Worm (Caenorhabditis elegans) whole organism, young adult: ENCODE data around the gene F46G10.1.
A peak's percentile ranks its signal among the peaks of the same experiment; 100 is the strongest.

Source experiments
- C06A6.2 ChIP-seq: fragments of 200-800 bp; sonication (Bioruptor generic); conservative IDR thresholded peaks from 2 replicates; pipeline ENCODE4 v1.3.6; 2022; ENCODE audit warnings: missing genetic modification characterization, missing compliant biosample characterization
- C17E4.6 ChIP-seq: fragments of 200-800 bp; sonication (Bioruptor generic); IDR thresholded peaks from 2 replicates; pipeline ENCODE4 v1.3.6; 2022; ENCODE audit warnings: missing genetic modification reagents, missing genetic modification characterization, missing compliant biosample characterization
- F33H1.4 ChIP-seq: fragments of 200-800 bp; sonication (Bioruptor generic); IDR thresholded peaks from 2 replicates; pipeline ENCODE4 v1.3.6; 2022; ENCODE audit warnings: missing genetic modification reagents, missing genetic modification characterization, missing compliant biosample characterization
- F37B4.10 ChIP-seq: fragments of 200-800 bp; sonication (Bioruptor generic); IDR thresholded peaks from 2 replicates; pipeline ENCODE4 v1.3.6; 2022; ENCODE audit warnings: missing genetic modification characterization, missing compliant biosample characterization
- F49E8.2 ChIP-seq: sonication (generic microtip); optimal IDR thresholded peaks from 3 replicates; lab custom pipeline; 2017; ENCODE audit warnings: missing genetic modification characterization, mild to moderate bottlenecking, missing compliant biosample characterization, antibody characterized with exemption, moderate library complexity; ENCODE audit not compliant: insufficient read depth
- F52B5.7 ChIP-seq: sonication (generic microtip); optimal IDR thresholded peaks from 2 replicates; lab custom pipeline; 2016; ENCODE audit warnings: mild to moderate bottlenecking, missing genetic modification characterization, missing compliant biosample characterization
- K11D2.4 ChIP-seq: fragments of 200-800 bp; sonication (Bioruptor generic); IDR thresholded peaks from 2 replicates; pipeline ENCODE4 v1.3.6; 2022; ENCODE audit warnings: missing genetic modification reagents, missing genetic modification characterization, missing compliant biosample characterization
- K12H6.12 ChIP-seq: fragments of 200-800 bp; sonication (Bioruptor generic); optimal IDR thresholded peaks from 2 replicates; lab custom pipeline; 2018; ENCODE audit warnings: mild to moderate bottlenecking, missing genetic modification characterization, missing compliant biosample characterization
- Y79H2A.3 ChIP-seq: fragments of 200-800 bp; sonication (Bioruptor generic); conservative IDR thresholded peaks from 2 replicates; pipeline ENCODE4 v1.3.6; 2022; ENCODE audit warnings: missing genetic modification reagents, missing genetic modification characterization, missing compliant biosample characterization
- ZK185.1 ChIP-seq: sonication (generic microtip); optimal IDR thresholded peaks from 2 replicates; lab custom pipeline; 2016; ENCODE audit warnings: mild to moderate bottlenecking, missing genetic modification characterization, missing compliant biosample characterization; ENCODE audit not compliant: poor library complexity, severe bottlenecking
- akir-1 ChIP-seq: fragments of 200-800 bp; sonication (Bioruptor generic); optimal IDR thresholded peaks from 2 replicates; lab custom pipeline; 2018; ENCODE audit warnings: mild to moderate bottlenecking, missing genetic modification characterization, moderate library complexity, missing compliant biosample characterization
- ama-1 ChIP-seq, 3 experiments: fragments of 150-350 bp in 1 of 3; sonication (generic microtip) in 2 of 3; optimal IDR thresholded peaks; 2 replicates each; lab custom pipeline; 2014 to 2018; ENCODE audit warnings: missing biosample characterization in 2 of 3, missing genetic modification characterization in 2 of 3, missing genetic modification reagents in 2 of 3
- athp-1 ChIP-seq: sonication (generic microtip); optimal IDR thresholded peaks from 2 replicates; lab custom pipeline; 2017; ENCODE audit warnings: mild to moderate bottlenecking, missing genetic modification characterization, missing compliant biosample characterization
- attf-3 ChIP-seq: fragments of 200-800 bp; sonication (Bioruptor generic); conservative IDR thresholded peaks from 2 replicates; pipeline ENCODE4 v1.3.6; 2022; ENCODE audit warnings: missing genetic modification reagents, missing genetic modification characterization, missing compliant biosample characterization
- attf-5 ChIP-seq: fragments of 200-800 bp; sonication (Bioruptor generic); optimal IDR thresholded peaks from 2 replicates; lab custom pipeline; 2018; ENCODE audit warnings: mild to moderate bottlenecking, missing genetic modification characterization, missing compliant biosample characterization
- ceh-58 ChIP-seq: fragments of 200-800 bp; sonication (Bioruptor generic); IDR thresholded peaks from 2 replicates; pipeline ENCODE4 v1.3.6; 2022; ENCODE audit warnings: missing genetic modification characterization, missing compliant biosample characterization
- die-1 ChIP-seq: sonication (generic microtip); optimal IDR thresholded peaks from 2 replicates; lab custom pipeline; 2016; ENCODE audit warnings: missing genotype, mild to moderate bottlenecking, missing genetic modification characterization, missing compliant biosample characterization
- dpff-1 ChIP-seq: sonication (generic microtip); optimal IDR thresholded peaks from 2 replicates; lab custom pipeline; 2017; ENCODE audit warnings: mild to moderate bottlenecking, missing genetic modification characterization, missing compliant biosample characterization
- efl-1 ChIP-seq: fragments of 150-350 bp; optimal IDR thresholded peaks from 2 replicates; lab custom pipeline; 2014; ENCODE audit warnings: missing biosample characterization, missing genetic modification reagents, missing genetic modification characterization
- egl-44 ChIP-seq: fragments of 200-800 bp; sonication (Bioruptor generic); IDR thresholded peaks from 2 replicates; pipeline ENCODE4 v1.3.6; 2022; ENCODE audit warnings: missing genetic modification reagents, missing genetic modification characterization, missing compliant biosample characterization
- egrh-3 ChIP-seq: fragments of 200-800 bp; sonication (Bioruptor generic); IDR thresholded peaks from 2 replicates; pipeline ENCODE4 v1.3.6; 2022; ENCODE audit warnings: missing genetic modification reagents, missing genetic modification characterization, missing compliant biosample characterization
- ekl-4 ChIP-seq: fragments of 200-800 bp; sonication (Bioruptor generic); IDR thresholded peaks from 2 replicates; pipeline ENCODE4 v1.3.6; 2022; ENCODE audit warnings: missing genetic modification reagents, missing genetic modification characterization, missing compliant biosample characterization
- gei-17 ChIP-seq: fragments of 200-800 bp; sonication (Bioruptor generic); optimal IDR thresholded peaks from 2 replicates; lab custom pipeline; 2018; ENCODE audit warnings: mild to moderate bottlenecking, missing genetic modification characterization, missing compliant biosample characterization
- hlh-12 ChIP-seq: sonication (generic microtip); optimal IDR thresholded peaks from 2 replicates; lab custom pipeline; 2016; ENCODE audit warnings: missing genetic modification characterization, missing compliant biosample characterization
- lag-1 ChIP-seq: fragments of 200-800 bp; sonication (Bioruptor generic); IDR thresholded peaks from 2 replicates; pipeline ENCODE4 v1.3.6; 2022; ENCODE audit warnings: missing genetic modification reagents, missing genetic modification characterization, missing compliant biosample characterization
- lin-54 ChIP-seq: fragments of 200-800 bp; sonication (Bioruptor generic); optimal IDR thresholded peaks from 2 replicates; lab custom pipeline; 2018; ENCODE audit warnings: mild to moderate bottlenecking, missing genetic modification characterization, missing compliant biosample characterization
- lsl-1 ChIP-seq: fragments of 200-800 bp; sonication (Bioruptor generic); optimal IDR thresholded peaks from 2 replicates; lab custom pipeline; 2018; ENCODE audit warnings: mild to moderate bottlenecking, missing genetic modification characterization, moderate library complexity, missing compliant biosample characterization
- lsy-27 ChIP-seq: sonication (generic microtip); optimal IDR thresholded peaks from 2 replicates; lab custom pipeline; 2017; ENCODE audit warnings: missing genetic modification characterization, mild to moderate bottlenecking, missing compliant biosample characterization, antibody characterized with exemption, missing genotype, borderline replicate concordance; ENCODE audit not compliant: insufficient read depth
- madf-6 ChIP-seq: fragments of 200-800 bp; sonication (Bioruptor generic); IDR thresholded peaks from 2 replicates; pipeline ENCODE4 v1.3.6; 2022; ENCODE audit warnings: missing genetic modification reagents, missing genetic modification characterization, missing compliant biosample characterization
- mes-4 ChIP-seq: sonication (generic microtip); optimal IDR thresholded peaks from 2 replicates; lab custom pipeline; 2016; ENCODE audit warnings: missing genotype, missing genetic modification characterization, missing compliant biosample characterization
- mxl-1 ChIP-seq: sonication (generic microtip); optimal IDR thresholded peaks from 2 replicates; lab custom pipeline; 2016; ENCODE audit warnings: missing genetic modification characterization, missing compliant biosample characterization
- nfyb-1 ChIP-seq: fragments of 200-800 bp; sonication (Bioruptor generic); IDR thresholded peaks from 2 replicates; pipeline ENCODE4 v1.3.6; 2022; ENCODE audit warnings: missing genetic modification reagents, missing genetic modification characterization, missing compliant biosample characterization
- nhr-90 ChIP-seq: sonication (generic microtip); optimal IDR thresholded peaks from 2 replicates; lab custom pipeline; 2016; ENCODE audit warnings: missing genotype, mild to moderate bottlenecking, missing genetic modification characterization, missing compliant biosample characterization
- pha-4 ChIP-seq: fragments of 150-350 bp; sonication (generic microtip); optimal IDR thresholded peaks from 2 replicates; lab custom pipeline; 2014; ENCODE audit warnings: missing biosample characterization, missing genetic modification reagents, missing genetic modification characterization
- rcor-1 ChIP-seq: fragments of 200-800 bp; sonication (Bioruptor generic); IDR thresholded peaks from 2 replicates; pipeline ENCODE4 v1.3.6; 2022; ENCODE audit warnings: missing genetic modification reagents, missing genetic modification characterization, missing compliant biosample characterization
- rec-8 ChIP-seq, 2 experiments: sonication (generic microtip); optimal IDR thresholded peaks; 2 replicates each; lab custom pipeline; 2016; ENCODE audit warnings: mild to moderate bottlenecking in 2 of 2, missing genetic modification characterization in 2 of 2, missing genetic modification reagents in 2 of 2, missing genotype in 2 of 2, missing biosample characterization in 1 of 2, missing compliant biosample characterization in 1 of 2, moderate library complexity in 1 of 2
- sea-2 ChIP-seq: fragments of 200-800 bp; sonication (Bioruptor generic); IDR thresholded peaks from 2 replicates; pipeline ENCODE4 v1.3.6; 2022; ENCODE audit warnings: missing genetic modification characterization, missing compliant biosample characterization
- snpc-1.3 ChIP-seq: sonication (generic microtip); optimal IDR thresholded peaks from 2 replicates; lab custom pipeline; 2017; ENCODE audit warnings: missing genetic modification characterization, mild to moderate bottlenecking, missing compliant biosample characterization, antibody characterized with exemption, moderate library complexity, missing genotype, missing genetic modification reagents; ENCODE audit not compliant: insufficient read depth
- snpc-4 ChIP-seq, 5 experiments: fragments of 150-350 bp in 1 of 5; sonication (generic microtip) in 4 of 5; optimal IDR thresholded peaks; 2 replicates each; lab custom pipeline; 2014 to 2018; ENCODE audit warnings: missing genetic modification characterization in 5 of 5, missing biosample characterization in 3 of 5, antibody characterized with exemption in 2 of 5, mild to moderate bottlenecking in 2 of 5, missing compliant biosample characterization in 2 of 5, missing genotype in 2 of 5, moderate library complexity in 2 of 5, missing genetic modification reagents in 1 of 5
- somi-1 ChIP-seq: fragments of 200-800 bp; sonication (Bioruptor generic); optimal IDR thresholded peaks from 2 replicates; lab custom pipeline; 2018; ENCODE audit warnings: mild to moderate bottlenecking, missing genetic modification characterization, missing compliant biosample characterization
- tbp1 ChIP-seq: fragments of 200-800 bp; sonication (Bioruptor generic); optimal IDR thresholded peaks from 2 replicates; lab custom pipeline; 2018; ENCODE audit warnings: mild to moderate bottlenecking, missing genetic modification characterization, missing compliant biosample characterization
- tbx-9 ChIP-seq: sonication (generic microtip); optimal IDR thresholded peaks from 2 replicates; lab custom pipeline; 2016; ENCODE audit warnings: borderline replicate concordance, missing genetic modification characterization, inconsistent platforms, missing compliant biosample characterization
- xnd-1 ChIP-seq: sonication (generic microtip); optimal IDR thresholded peaks from 2 replicates; lab custom pipeline; 2016; ENCODE audit warnings: missing genotype, missing genetic modification reagents, missing genetic modification characterization, missing compliant biosample characterization
- ztf-22 ChIP-seq: fragments of 200-800 bp; sonication (Bioruptor generic); optimal IDR thresholded peaks from 2 replicates; lab custom pipeline; 2018; ENCODE audit warnings: mild to moderate bottlenecking, missing genetic modification characterization, moderate library complexity, missing compliant biosample characterization
- ztf-26 ChIP-seq: sonication (generic microtip); optimal IDR thresholded peaks from 2 replicates; lab custom pipeline; 2017; ENCODE audit warnings: missing genetic modification characterization, missing compliant biosample characterization
- ztf-28 ChIP-seq: fragments of 200-800 bp; sonication (Bioruptor generic); IDR thresholded peaks from 2 replicates; pipeline ENCODE4 v1.3.6; 2022; ENCODE audit warnings: missing genetic modification reagents, missing genetic modification characterization, missing compliant biosample characterization
- ztf-6 ChIP-seq: fragments of 200-800 bp; sonication (Bioruptor generic); IDR thresholded peaks from 2 replicates; pipeline ENCODE4 v1.3.6; 2022; ENCODE audit warnings: missing genetic modification reagents, missing genetic modification characterization, missing compliant biosample characterization

Gene F46G10.1

ce11 chrX:13306869-13307446, 4.6 kb downstream of the F46G10.1 start (continued):
- TF ChIP-seq egrh-3 (GFP tag; lab: Robert Waterston, UW) (peak; percentile 31; the same call in 1 of the 2 replicates), lsl-1 (GFP tag; lab: Kevin White, UChicago) (peak; percentile 34), ekl-4 (GFP tag; lab: Robert Waterston, UW) (peak; percentile 87), ztf-22 (peak; percentile 68), snpc-4 (GFP tag; optimal IDR thresholded peaks at IDR 0.05; lab: Kevin White, UChicago) (peak; percentile 86), snpc-4 (tag; optimal IDR thresholded peaks at IDR 0.05; lab: Kevin White, UChicago) (peak in 3 of 4 experiments; percentile 60 to 84 (median 80)), hlh-12 (peak; percentile 89), K11D2.4 (GFP tag; lab: Robert Waterston, UW) (peak; percentile 82), snpc-1.3 (peak; percentile 91), C06A6.2 (peak; percentile 71), lin-54 (no peak), mxl-1 (tag; lab: Kevin White, UChicago) (peak; percentile 93), ama-1 (optimal IDR thresholded peaks at IDR 0.05; lab: Kevin White, UChicago) (no peak), ama-1 (GFP tag; optimal IDR thresholded peaks at IDR 0.05; lab: Kevin White, UChicago) (peak in 1 of 2 experiments; percentile 91), ZK185.1 (tag; lab: Kevin White, UChicago) (peak; percentile 94), ztf-28 (GFP tag; lab: Robert Waterston, UW) (peak; percentile 64; the same call in 1 of the 2 replicates), C17E4.6 (GFP tag; lab: Robert Waterston, UW) (0 out of 2 replicates have a peak, but pooled peaks have one; percentile 67), ceh-58 (GFP tag; lab: Robert Waterston, UW) (0 out of 2 replicates have a peak, but pooled peaks have one; percentile 22), egl-44 (peak; percentile 91; the same call in 1 of the 2 replicates), rcor-1 (peak; percentile 93; the same call in 1 of the 2 replicates), tbp1 (peak; percentile 99), F37B4.10 (0 out of 2 replicates have a peak, but pooled peaks have one; percentile 92), lag-1 (no peak), ztf-26 (peak; percentile 81), pha-4 (tag; lab: Kevin White, UChicago) (no peak), die-1 (tag; lab: Kevin White, UChicago) (peak; percentile 95), F52B5.7 (tag; lab: Kevin White, UChicago) (peak; percentile 94), dpff-1 (tag; lab: Kevin White, UChicago) (peak; percentile 32), attf-3 (GFP tag; lab: Robert Waterston, UW) (peak; percentile 61; the same call in 1 of the 2 replicates), gei-17 (peak; percentile 70), somi-1 (peak; percentile 83), tbx-9 (peak; percentile 72), nhr-90 (tag; lab: Kevin White, UChicago) (peak; percentile 92), madf-6 (GFP tag; lab: Robert Waterston, UW) (no peak; the same call in 1 of the 2 replicates)

ce11 chrX:13305779-13306178, 5.8 kb downstream of the F46G10.1 start, which contains the start of gene srd-43:
Gene srd-43 (minus strand): TSS chrX:13305844.
- TF ChIP-seq nfyb-1 (no peak), rec-8 (tag; optimal IDR thresholded peaks at IDR 0.05; lab: Kevin White, UChicago) (no peak), K12H6.12 (tag; lab: Kevin White, UChicago) (no peak), F33H1.4 (GFP tag; lab: Robert Waterston, UW) (no peak), ztf-6 (no peak), Y79H2A.3 (GFP tag; lab: Robert Waterston, UW) (no peak), sea-2 (no peak), snpc-1.3 (no peak), nhr-90 (tag; lab: Kevin White, UChicago) (no peak), F49E8.2 (no peak), athp-1 (no peak), attf-5 (GFP tag; lab: Kevin White, UChicago) (no peak), akir-1 (GFP tag; lab: Kevin White, UChicago) (no peak), attf-3 (GFP tag; lab: Robert Waterston, UW) (no peak), tbx-9 (no peak), efl-1 (GFP tag; lab: Kevin White, UChicago) (no peak), C06A6.2 (no peak), mes-4 (no peak), xnd-1 (tag; lab: Kevin White, UChicago) (no peak), lsy-27 (tag; lab: Kevin White, UChicago) (no peak)
